Worm (Caenorhabditis elegans) whole organism, L2 larva: Measurements from ENCODE around the gene sand-1.
"Not testable (repeated sequence)": the region's sequence is repeated elsewhere in the genome, so short reads cannot be mapped to it uniquely, and the experiment has no call there.

ENCODE experiments used
- F13H6.1 ChIP-seq: sonication (generic microtip); optimal IDR thresholded peaks from 2 replicates; lab custom pipeline; 2016; ENCODE audit warnings: missing genetic modification characterization, missing compliant biosample characterization
- alr-1 ChIP-seq: fragments of 150-350 bp; optimal IDR thresholded peaks from 2 replicates; lab custom pipeline; 2014; ENCODE audit warnings: missing biosample characterization, missing genetic modification characterization
- mdl-1 ChIP-seq, 2 experiments: fragments of 150-350 bp in 1 of 2; sonication (generic microtip) in 1 of 2; optimal IDR thresholded peaks; 2 replicates each; lab custom pipeline; 2017; ENCODE audit warnings: missing biosample characterization in 2 of 2, missing genetic modification characterization in 2 of 2
- nhr-25 ChIP-seq: fragments of 150-350 bp; sonication (generic microtip); optimal IDR thresholded peaks from 3 replicates; lab custom pipeline; 2014; ENCODE audit warnings: missing biosample characterization, missing genetic modification characterization
- snpc-4 ChIP-seq: fragments of 150-350 bp; optimal IDR thresholded peaks from 2 replicates; lab custom pipeline; 2014; ENCODE audit warnings: missing biosample characterization, missing genetic modification characterization
- unc-55 ChIP-seq: fragments of 150-350 bp; sonication (generic microtip); optimal IDR thresholded peaks from 3 replicates; lab custom pipeline; 2014; ENCODE audit warnings: missing biosample characterization, missing genetic modification reagents, missing genetic modification characterization
- zag-1 ChIP-seq: fragments of 150-350 bp; optimal IDR thresholded peaks from 2 replicates; lab custom pipeline; 2014; ENCODE audit warnings: missing biosample characterization, missing genetic modification characterization
- ztf-1 ChIP-seq: fragments of 200-800 bp; sonication (Bioruptor generic); conservative IDR thresholded peaks from 2 replicates; pipeline ENCODE4 v1.3.6; 2022; ENCODE audit warnings: missing genetic modification characterization, missing compliant biosample characterization
- ztf-4 ChIP-seq: fragments of 150-350 bp; optimal IDR thresholded peaks from 2 replicates; lab custom pipeline; 2014; ENCODE audit warnings: missing biosample characterization, missing genetic modification characterization

ce11 chrIV:5350480-5351193 lies 16.0 kb upstream of the sand-1 start, which contains the start of gene gba-4:
- TF ChIP-seq ztf-4; zag-1 (tag; lab: Kevin White, UChicago); nhr-25 (tag; lab: Kevin White, UChicago); mdl-1 (tag; optimal IDR thresholded peaks at IDR 0.05; lab: Kevin White, UChicago); alr-1; snpc-4 (tag; lab: Kevin White, UChicago); F13H6.1 (tag; lab: Kevin White, UChicago); ztf-1 (GFP tag; lab: Robert Waterston, UW); unc-55 (GFP tag; lab: Kevin White, UChicago): not testable (repeated sequence)
